Fruit fly (Drosophila melanogaster) whole organism, embryonic: ENCODE measurements around the gene CG6785.

Experiments used
- CG10431 ChIP-seq: fragments of 200-800 bp; sonication (Bioruptor generic); optimal IDR thresholded peaks from 3 replicates; lab custom pipeline; 2018; ENCODE audit warnings: missing biosample characterization, mild to moderate bottlenecking, missing genetic modification characterization
- CG10654 ChIP-seq: fragments of 200-800 bp; sonication (Bioruptor generic); optimal IDR thresholded peaks from 2 replicates; lab custom pipeline; 2016; ENCODE audit warnings: missing biosample characterization, missing genetic modification characterization
- CG13424 ChIP-seq: fragments of 200-800 bp; sonication (Bioruptor generic); optimal IDR thresholded peaks from 2 replicates; lab custom pipeline; 2019; ENCODE audit warnings: missing biosample characterization, mild to moderate bottlenecking, missing genetic modification characterization, moderate library complexity
- CG13894 ChIP-seq: fragments of 200-800 bp; sonication (Bioruptor generic); optimal IDR thresholded peaks from 3 replicates; lab custom pipeline; 2018; ENCODE audit warnings: missing biosample characterization, mild to moderate bottlenecking, missing genetic modification characterization, moderate library complexity
- CG15601 ChIP-seq: fragments of 200-800 bp; sonication (Bioruptor generic); optimal IDR thresholded peaks from 3 replicates; lab custom pipeline; 2019; ENCODE audit warnings: missing biosample characterization, mild to moderate bottlenecking, missing genetic modification characterization, moderate library complexity
- CG16815 ChIP-seq: fragments of 200-800 bp; sonication (Bioruptor generic); optimal IDR thresholded peaks from 3 replicates; lab custom pipeline; 2017; ENCODE audit warnings: missing biosample characterization, mild to moderate bottlenecking, missing genetic modification characterization
- CG18262 ChIP-seq: fragments of 200-800 bp; optimal IDR thresholded peaks from 3 replicates; lab custom pipeline; 2019; ENCODE audit warnings: missing biosample characterization, mild to moderate bottlenecking, missing genetic modification characterization, moderate library complexity
- CG18476 ChIP-seq: fragments of 200-800 bp; sonication (Bioruptor generic); optimal IDR thresholded peaks from 2 replicates; lab custom pipeline; 2016; ENCODE audit warnings: missing biosample characterization, mild to moderate bottlenecking, missing genetic modification characterization
- CG18619 ChIP-seq: fragments of 200-800 bp; sonication (Bioruptor generic); optimal IDR thresholded peaks from 3 replicates; lab custom pipeline; 2017; ENCODE audit warnings: missing biosample characterization, mild to moderate bottlenecking, missing genetic modification characterization
- CG2202 ChIP-seq: fragments of 200-800 bp; sonication (Bioruptor generic); optimal IDR thresholded peaks from 2 replicates; lab custom pipeline; 2018; ENCODE audit warnings: missing biosample characterization, mild to moderate bottlenecking, missing genetic modification characterization
- CG2712 ChIP-seq: fragments of 200-800 bp; optimal IDR thresholded peaks from 3 replicates; lab custom pipeline; 2019; ENCODE audit warnings: missing biosample characterization, mild to moderate bottlenecking, missing genetic modification characterization, moderate library complexity
- CG30403 ChIP-seq: fragments of 200-800 bp; sonication (Bioruptor generic); optimal IDR thresholded peaks from 3 replicates; lab custom pipeline; 2016; ENCODE audit warnings: missing biosample characterization, missing genetic modification characterization
- CG31441 ChIP-seq: fragments of 200-800 bp; sonication (Bioruptor generic); IDR thresholded peaks from 2 replicates; pipeline ENCODE4 v1.3.6; 2022; ENCODE audit warnings: missing biosample characterization, missing genetic modification characterization
- CG3163 ChIP-seq: fragments of 200-800 bp; sonication (Bioruptor generic); optimal IDR thresholded peaks from 3 replicates; lab custom pipeline; 2016; ENCODE audit warnings: missing biosample characterization, missing genetic modification characterization
- CG3281 ChIP-seq: fragments of 200-800 bp; sonication (Bioruptor generic); optimal IDR thresholded peaks from 3 replicates; lab custom pipeline; 2017; ENCODE audit warnings: missing biosample characterization, mild to moderate bottlenecking, missing genetic modification characterization
- CG4730 ChIP-seq: fragments of 200-800 bp; sonication (Bioruptor generic); IDR thresholded peaks from 2 replicates; pipeline ENCODE4 v1.3.6; 2022; ENCODE audit warnings: missing biosample characterization, missing genetic modification characterization
- CG6254 ChIP-seq: fragments of 200-800 bp; sonication (Bioruptor generic); optimal IDR thresholded peaks from 3 replicates; lab custom pipeline; 2017; ENCODE audit warnings: mild to moderate bottlenecking, missing biosample characterization, missing genetic modification reagents, missing genetic modification characterization
- CG7271 ChIP-seq: fragments of 200-800 bp; sonication (Bioruptor generic); optimal IDR thresholded peaks from 2 replicates; lab custom pipeline; 2018; ENCODE audit warnings: missing biosample characterization, mild to moderate bottlenecking, missing genetic modification characterization, moderate library complexity
- CG7839 ChIP-seq: fragments of 200-800 bp; sonication (Bioruptor generic); optimal IDR thresholded peaks from 3 replicates; lab custom pipeline; 2018; ENCODE audit warnings: missing biosample characterization, mild to moderate bottlenecking, missing genetic modification characterization, moderate library complexity
- CG8388 ChIP-seq: fragments of 200-800 bp; sonication (Bioruptor generic); optimal IDR thresholded peaks from 2 replicates; lab custom pipeline; 2019; ENCODE audit warnings: missing biosample characterization, mild to moderate bottlenecking, missing genetic modification characterization, moderate library complexity
- CG9727 ChIP-seq: fragments of 200-800 bp; sonication (Bioruptor generic); optimal IDR thresholded peaks from 3 replicates; lab custom pipeline; 2017; ENCODE audit warnings: missing biosample characterization, mild to moderate bottlenecking, missing genetic modification characterization
- Chrac-16 ChIP-seq: fragments of 200-800 bp; sonication (Bioruptor generic); optimal IDR thresholded peaks from 3 replicates; lab custom pipeline; 2016; ENCODE audit warnings: missing biosample characterization, missing genetic modification characterization
- CoRest ChIP-seq: fragments of 200-800 bp; sonication (Bioruptor generic); optimal IDR thresholded peaks from 3 replicates; lab custom pipeline; 2018; ENCODE audit warnings: missing biosample characterization, mild to moderate bottlenecking, missing genetic modification characterization, moderate library complexity
- Doc2 ChIP-seq: fragments of 200-800 bp; sonication (Bioruptor generic); IDR thresholded peaks from 2 replicates; pipeline ENCODE4 v1.3.6; 2022; ENCODE audit warnings: missing biosample characterization, missing genetic modification characterization
- Drgx ChIP-seq: fragments of 200-800 bp; sonication (Bioruptor generic); IDR thresholded peaks from 2 replicates; pipeline ENCODE4 v1.3.6; 2022; ENCODE audit warnings: missing biosample characterization, missing genetic modification characterization
- Hey ChIP-seq: fragments of 200-800 bp; sonication (Bioruptor generic); optimal IDR thresholded peaks from 3 replicates; lab custom pipeline; 2018; ENCODE audit warnings: missing biosample characterization, mild to moderate bottlenecking, missing genetic modification characterization
- Lpt ChIP-seq: fragments of >200 bp; optimal IDR thresholded peaks from 2 replicates; lab custom pipeline; 2018; ENCODE audit warnings: missing biosample characterization, missing genetic modification characterization
- Nf-YB ChIP-seq: fragments of 200-800 bp; sonication (Bioruptor generic); optimal IDR thresholded peaks from 3 replicates; lab custom pipeline; 2019; ENCODE audit warnings: missing biosample characterization, mild to moderate bottlenecking, missing genetic modification characterization, moderate library complexity
- Pdp1 ChIP-seq, 2 experiments: fragments of 200-800 bp; sonication (Bioruptor generic); optimal IDR thresholded peaks; 3 replicates each; lab custom pipeline; 2016; ENCODE audit warnings: missing biosample characterization in 2 of 2, missing genetic modification characterization in 2 of 2, mild to moderate bottlenecking in 1 of 2, moderate library complexity in 1 of 2
- Ptx1 ChIP-seq: fragments of 200-800 bp; sonication (Bioruptor generic); IDR thresholded peaks from 2 replicates; pipeline ENCODE4 v1.3.6; 2022; ENCODE audit warnings: missing biosample characterization, missing genetic modification characterization
- Trl ChIP-seq, 3 experiments: fragments of >200 bp in 2 of 3; fragments of 200-800 bp in 1 of 3; sonication (Bioruptor generic) in 1 of 3; optimal IDR thresholded peaks; 2 replicates in 1 of 3; 3 replicates in 2 of 3; lab custom pipeline; 2016 to 2017; ENCODE audit warnings: missing biosample characterization in 1 of 3, missing genetic modification characterization in 1 of 3
- Xrp1 ChIP-seq: fragments of 200-800 bp; sonication (Bioruptor generic); IDR thresholded peaks from 2 replicates; pipeline ENCODE4 v1.3.6; 2022; ENCODE audit warnings: missing biosample characterization, missing genetic modification characterization
- az2 ChIP-seq: fragments of 200-800 bp; sonication (Bioruptor generic); optimal IDR thresholded peaks from 3 replicates; lab custom pipeline; 2016; ENCODE audit warnings: missing biosample characterization, missing genetic modification characterization
- cad ChIP-seq: fragments of >200 bp; optimal IDR thresholded peaks from 2 replicates; lab custom pipeline; 2017; ENCODE audit warnings: missing biosample characterization, missing genetic modification characterization
- corto ChIP-seq: fragments of 200-800 bp; sonication (Bioruptor generic); optimal IDR thresholded peaks from 2 replicates; lab custom pipeline; 2016; ENCODE audit warnings: missing biosample characterization, mild to moderate bottlenecking, missing genetic modification characterization, moderate library complexity
- dmrt11E ChIP-seq: fragments of 200-800 bp; sonication (Bioruptor generic); optimal IDR thresholded peaks from 3 replicates; lab custom pipeline; 2018; ENCODE audit warnings: missing biosample characterization, mild to moderate bottlenecking, missing genetic modification characterization, moderate library complexity
- gsb-n ChIP-seq: fragments of 200-800 bp; sonication (Bioruptor generic); optimal IDR thresholded peaks from 3 replicates; lab custom pipeline; 2018; ENCODE audit warnings: missing biosample characterization, mild to moderate bottlenecking, missing genetic modification characterization
- jing ChIP-seq: fragments of 200-800 bp; sonication (Bioruptor generic); optimal IDR thresholded peaks from 2 replicates; lab custom pipeline; 2018; ENCODE audit warnings: missing biosample characterization, mild to moderate bottlenecking, missing genetic modification characterization
- ken ChIP-seq: fragments of 200-800 bp; sonication (Bioruptor generic); IDR thresholded peaks from 3 replicates; pipeline ENCODE4 v1.3.6; 2022; ENCODE audit warnings: missing biosample characterization, missing genetic modification characterization
- lbe ChIP-seq: fragments of 200-800 bp; sonication (Bioruptor generic); optimal IDR thresholded peaks from 2 replicates; lab custom pipeline; 2016; ENCODE audit warnings: missing biosample characterization, mild to moderate bottlenecking, missing genetic modification characterization
- nmo ChIP-seq: fragments of 200-800 bp; sonication (Bioruptor generic); optimal IDR thresholded peaks from 2 replicates; lab custom pipeline; 2018; ENCODE audit warnings: missing biosample characterization, mild to moderate bottlenecking, missing genetic modification characterization, moderate library complexity
- prd ChIP-seq, 3 experiments: fragments of >200 bp in 2 of 3; fragments of 200-800 bp in 1 of 3; sonication (Bioruptor generic) in 1 of 3; optimal IDR thresholded peaks in 2 of 3; IDR thresholded peaks in 1 of 3; 2 replicates in 2 of 3; 3 replicates in 1 of 3; pipeline versions ENCODE4 v1.3.6 to Lab custom; 2017 to 2022; ENCODE audit warnings: missing biosample characterization in 1 of 3, missing genetic modification characterization in 1 of 3
- row ChIP-seq: fragments of 200-800 bp; sonication (Bioruptor generic); IDR thresholded peaks from 3 replicates; pipeline ENCODE4 v1.3.6; 2022; ENCODE audit warnings: missing biosample characterization, missing genetic modification characterization
- sens ChIP-seq: fragments of 200-800 bp; sonication (Bioruptor generic); peaks from one replicate; lab custom pipeline; 2016; ENCODE audit warnings: missing biosample characterization, missing genetic modification characterization
- toy ChIP-seq: fragments of 200-800 bp; sonication (Bioruptor generic); IDR thresholded peaks from 2 replicates; pipeline ENCODE4 v1.3.6; 2022; ENCODE audit warnings: missing biosample characterization, missing genetic modification characterization
- vvl ChIP-seq: fragments of 200-800 bp; sonication (Bioruptor generic); IDR thresholded peaks from 2 replicates; pipeline ENCODE4 v1.3.6; 2022; ENCODE audit warnings: missing biosample characterization, missing genetic modification characterization
- zen ChIP-seq: fragments of 200-800 bp; sonication (Bioruptor generic); optimal IDR thresholded peaks from 3 replicates; lab custom pipeline; 2018; ENCODE audit warnings: missing biosample characterization, mild to moderate bottlenecking, missing genetic modification characterization, moderate library complexity

Gene CG6785

dm6 chr2L:12065683-12066386 lies 20.8 kb upstream of the CG6785 start (continued):
- TF ChIP-seq ken (GFP tag; lab: Robert Waterston, UW) (0 out of 3 replicates have a peak, but pooled peaks have one; percentile 8), CG6254 (peak; percentile 69), Doc2 (GFP tag; lab: Robert Waterston, UW) (no peak), CoRest (tag; lab: Kevin White, UChicago) (peak; percentile 48), CG13424 (tag; lab: Kevin White, UChicago) (peak; percentile 44), vvl (GFP tag; lab: Robert Waterston, UW) (peak; percentile 62; the same call in 1 of the 2 replicates), toy (no peak), Hey (tag; lab: Kevin White, UChicago) (no peak), Drgx (GFP tag; lab: Robert Waterston, UW) (peak; percentile 94), CG18476 (GFP tag; lab: Kevin White, UChicago) (peak; percentile 92), CG7271 (tag; lab: Kevin White, UChicago) (peak; percentile 27), CG30403 (GFP tag; lab: Kevin White, UChicago) (peak; percentile 11), CG2712 (tag; lab: Kevin White, UChicago) (peak; percentile 75), CG31441 (GFP tag; lab: Robert Waterston, UW) (peak; percentile 68), CG18619 (GFP tag; lab: Kevin White, UChicago) (no peak), Pdp1 (GFP tag; optimal IDR thresholded peaks at IDR 0.05; lab: Kevin White, UChicago) (peak in 1 of 2 experiments; percentile 72), az2 (GFP tag; lab: Kevin White, UChicago) (peak; percentile 32), Trl (optimal IDR thresholded peaks at IDR 0.05; lab: Kevin White, UChicago) (peak in 1 of 2 experiments; percentile 39), Trl (GFP tag; optimal IDR thresholded peaks at IDR 0.05; lab: Kevin White, UChicago) (no peak), CG9727 (GFP tag; lab: Kevin White, UChicago) (peak; percentile 64), Xrp1 (GFP tag; lab: Robert Waterston, UW) (peak; percentile 75), Lpt (GFP tag; lab: Kevin White, UChicago) (no peak), CG18262 (tag; lab: Kevin White, UChicago) (peak; percentile 79), CG10654 (GFP tag; lab: Kevin White, UChicago) (no peak), Ptx1 (GFP tag; lab: Robert Waterston, UW) (0 out of 2 replicates have a peak, but pooled peaks have one; percentile 5), gsb-n (tag; lab: Kevin White, UChicago) (peak; percentile 72), CG16815 (peak; percentile 33), CG2202 (tag; lab: Kevin White, UChicago) (peak; percentile 28), dmrt11E (tag; lab: Kevin White, UChicago) (peak; percentile 83), Nf-YB (GFP tag; lab: Kevin White, UChicago) (peak; percentile 42), CG4730 (GFP tag; lab: Robert Waterston, UW) (no peak), CG3163 (GFP tag; lab: Kevin White, UChicago) (peak; percentile 71), corto (peak; percentile 15), nmo (GFP tag; lab: Kevin White, UChicago) (peak; percentile 69), row (GFP tag; lab: Robert Waterston, UW) (peak; percentile 50), zen (tag; lab: Kevin White, UChicago) (peak; percentile 5), jing (GFP tag; lab: Kevin White, UChicago) (no peak), CG3281 (GFP tag; lab: Kevin White, UChicago) (no peak), sens (GFP tag; lab: Kevin White, UChicago) (peak; percentile 75), CG7839 (tag; lab: Kevin White, UChicago) (peak; percentile 52), CG8388 (GFP tag; lab: Kevin White, UChicago) (peak; percentile 55), cad (GFP tag; lab: Kevin White, UChicago) (peak; percentile 53), CG10431 (GFP tag; lab: Kevin White, UChicago) (no peak), CG15601 (tag; lab: Kevin White, UChicago) (peak; percentile 58), Chrac-16 (peak; percentile 12), prd (optimal IDR thresholded peaks at IDR 0.05; lab: Kevin White, UChicago) (no peak), prd (GFP tag; IDR thresholded peaks at IDR 0.05; lab: Robert Waterston, UW) (peak; percentile 76; the same call in 2 of the 3 replicates), CG13894 (tag; lab: Kevin White, UChicago) (no peak), lbe (GFP tag; lab: Kevin White, UChicago) (peak; percentile 71)
- TF ChIP-seq, all 482 proteins: peak for 83
